Worm (Caenorhabditis elegans): ENCODE results near the gene clec-88.

- peak; percentile 60 for TF ChIP-seq egl-27 (tag; optimal IDR thresholded peaks at IDR 0.05)
- TF ChIP-seq snpc-4 (tag; optimal IDR thresholded peaks at IDR 0.05): peak; percentile 94
- peak; percentile 80 for TF ChIP-seq nhr-11 (tag; optimal IDR thresholded peaks at IDR 0.05)
- no peak for TF ChIP-seq nhr-237 (tag; optimal IDR thresholded peaks at IDR 0.05)
- peak; percentile 54 for TF ChIP-seq ama-1 (optimal IDR thresholded peaks at IDR 0.05)
- TF ChIP-seq nhr-77 (tag; optimal IDR thresholded peaks at IDR 0.05): no peak
- no peak for TF ChIP-seq nhr-76 (tag; optimal IDR thresholded peaks at IDR 0.05)
- TF ChIP-seq skn-1 (tag; optimal IDR thresholded peaks at IDR 0.05): peak; percentile 49
- peak; percentile 96 for TF ChIP-seq hmg-11 (tag; optimal IDR thresholded peaks at IDR 0.05)
- no peak for TF ChIP-seq unc-39 (tag; optimal IDR thresholded peaks at IDR 0.05)
- peak; percentile 91 for TF ChIP-seq lin-15B (tag; optimal IDR thresholded peaks at IDR 0.05)
These were observed 34.2 kb upstream of the clec-88 start, which contains the start of gene set-4 for ce11 chrII:6331222-6331830.
